Fruit fly (Drosophila melanogaster) S2 (cell line): ENCODE measurements around the gene a5.

Experiments used
- CG8478 ChIP-seq: fragments of >200 bp; optimal IDR thresholded peaks from 2 replicates; lab custom pipeline; 2018
- CTCF ChIP-seq, 2 experiments: fragments of >200 bp; optimal IDR thresholded peaks; 2 replicates each; lab custom pipeline; 2018

DNA sequence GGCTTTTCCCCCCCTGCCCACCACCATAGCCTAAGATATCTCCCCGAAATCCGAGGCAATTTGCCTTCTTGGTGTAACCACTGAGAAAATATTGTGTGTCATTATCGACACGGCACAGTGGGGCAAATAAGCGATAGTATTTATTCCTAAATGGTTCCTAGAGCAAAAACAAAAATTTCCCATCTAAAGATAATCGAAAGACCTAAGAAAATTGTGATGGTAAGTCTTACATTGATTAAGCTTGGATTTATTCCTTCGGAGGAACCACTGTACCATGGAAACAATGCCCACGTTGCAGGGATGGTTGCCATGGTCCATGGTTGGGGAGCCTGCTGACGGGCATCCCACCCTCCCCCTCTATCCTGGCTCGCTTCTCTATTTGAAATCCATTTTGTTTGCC is 12.5 kb upstream of the a5 start:
- no peak for TF ChIP-seq CG8478 (lab: Kevin White, UChicago)
- no peak for TF ChIP-seq CTCF (optimal IDR thresholded peaks at IDR 0.05; lab: Kevin White, UChicago)
